Fruit fly (Drosophila melanogaster) Kc167 (cell line): ENCODE measurements around the gene CG42393.

Experiments
- Myc ChIP-seq: fragments of >200 bp; optimal IDR thresholded peaks from 2 replicates; lab custom pipeline; 2017; ENCODE audit warnings: missing external identifiers
- Sin3A ChIP-seq: fragments of >200 bp; optimal IDR thresholded peaks from 2 replicates; lab custom pipeline; 2018; ENCODE audit warnings: missing external identifiers
- h ChIP-seq: fragments of >200 bp; optimal IDR thresholded peaks from 3 replicates; lab custom pipeline; 2018; ENCODE audit warnings: missing external identifiers
- insv ChIP-seq: fragments of >200 bp; optimal IDR thresholded peaks from 3 replicates; lab custom pipeline; 2018; ENCODE audit warnings: missing external identifiers
- psq ChIP-seq: fragments of >200 bp; optimal IDR thresholded peaks from 2 replicates; lab custom pipeline; 2017; ENCODE audit warnings: missing external identifiers
- ttk ChIP-seq: sonication (Bioruptor generic); optimal IDR thresholded peaks from 2 replicates; lab custom pipeline; 2017; ENCODE audit warnings: missing external identifiers

dm6 chr3L:18030301-18030827 lies 12.2 kb upstream of the CG42393 start:
- no peak for TF ChIP-seq ttk (lab: Kevin White, UChicago)
- no peak for TF ChIP-seq insv (lab: Kevin White, UChicago)
- no peak for TF ChIP-seq h (lab: Kevin White, UChicago)
- TF ChIP-seq psq (lab: Kevin White, UChicago), result no peak
- no peak for TF ChIP-seq Myc (lab: Kevin White, UChicago)
- TF ChIP-seq Sin3A (lab: Kevin White, UChicago), result no peak
